Worm (Caenorhabditis elegans) whole organism, L1 larva: Measurements from ENCODE around the gene clec-60.

Experiments
- C04F5.9 ChIP-seq: sonication (generic microtip); optimal IDR thresholded peaks from 2 replicates; lab custom pipeline; 2016; ENCODE audit warnings: missing genetic modification characterization, missing compliant biosample characterization
- C16A3.4 ChIP-seq: fragments of 150-350 bp; optimal IDR thresholded peaks from 2 replicates; lab custom pipeline; 2014; ENCODE audit warnings: missing biosample characterization, missing genetic modification characterization
- F16B12.6 ChIP-seq: fragments of 150-350 bp; optimal IDR thresholded peaks from 2 replicates; lab custom pipeline; 2014; ENCODE audit warnings: missing biosample characterization, missing genetic modification characterization
- Y116A8C.19 ChIP-seq: sonication (generic microtip); optimal IDR thresholded peaks from 2 replicates; lab custom pipeline; 2016; ENCODE audit warnings: missing compliant biosample characterization, missing genetic modification characterization, borderline replicate concordance
- aha-1 ChIP-seq: fragments of 150-350 bp; optimal IDR thresholded peaks from 2 replicates; lab custom pipeline; 2014; ENCODE audit warnings: missing biosample characterization, missing genetic modification characterization
- ceh-8 ChIP-seq: fragments of 200-800 bp; sonication (Bioruptor generic); optimal IDR thresholded peaks from 2 replicates; lab custom pipeline; 2018; ENCODE audit warnings: mild to moderate bottlenecking, missing genetic modification characterization, moderate library complexity, missing compliant biosample characterization
- ceh-88 ChIP-seq: fragments of 200-800 bp; sonication (Bioruptor generic); IDR thresholded peaks from 2 replicates; pipeline ENCODE4 v1.3.6; 2022; ENCODE audit warnings: missing genetic modification characterization, missing compliant biosample characterization
- ces-1 ChIP-seq: fragments of 150-350 bp; optimal IDR thresholded peaks from 2 replicates; lab custom pipeline; 2014; ENCODE audit warnings: missing biosample characterization, missing genetic modification reagents, missing genetic modification characterization
- dpl-1 ChIP-seq, 3 experiments: fragments of 150-350 bp in 2 of 3; sonication (generic microtip) in 1 of 3; optimal IDR thresholded peaks; 2 replicates each; lab custom pipeline; 2014 to 2017; ENCODE audit warnings: missing biosample characterization in 3 of 3, missing genetic modification characterization in 3 of 3, missing genetic modification reagents in 3 of 3
- efl-1 ChIP-seq, 4 experiments: fragments of 150-350 bp; optimal IDR thresholded peaks in 3 of 4; peaks in 1 of 4; 1 replicate in 1 of 4; 2 replicates in 3 of 4; lab custom pipeline; 2014; ENCODE audit warnings: missing biosample characterization in 2 of 4, missing genetic modification characterization in 2 of 4, missing genetic modification reagents in 2 of 4
- egl-13 ChIP-seq: sonication (generic microtip); optimal IDR thresholded peaks from 2 replicates; lab custom pipeline; 2016; ENCODE audit warnings: missing genotype, missing genetic modification reagents, missing genetic modification characterization, missing compliant biosample characterization
- elt-2 ChIP-seq: sonication (generic microtip); optimal IDR thresholded peaks from 2 replicates; lab custom pipeline; 2016; ENCODE audit warnings: missing genetic modification characterization, mild to moderate bottlenecking, inconsistent platforms, missing compliant biosample characterization, missing genetic modification reagents
- fkh-10 ChIP-seq: sonication (generic microtip); optimal IDR thresholded peaks from 2 replicates; lab custom pipeline; 2017; ENCODE audit warnings: missing biosample characterization, missing genetic modification reagents, missing genetic modification characterization
- fkh-4 ChIP-seq: sonication (generic microtip); optimal IDR thresholded peaks from 2 replicates; lab custom pipeline; 2016; ENCODE audit warnings: missing compliant biosample characterization, missing genetic modification characterization, borderline replicate concordance
- fkh-8 ChIP-seq: sonication (generic microtip); optimal IDR thresholded peaks from 2 replicates; lab custom pipeline; 2016; ENCODE audit warnings: mild to moderate bottlenecking, missing genetic modification characterization, missing compliant biosample characterization
- fos-1 ChIP-seq: fragments of 150-350 bp; optimal IDR thresholded peaks from 2 replicates; lab custom pipeline; 2014; ENCODE audit warnings: missing biosample characterization, missing genetic modification characterization
- hlh-4 ChIP-seq: sonication (generic microtip); optimal IDR thresholded peaks from 2 replicates; lab custom pipeline; 2016; ENCODE audit warnings: mild to moderate bottlenecking, missing genetic modification characterization, missing compliant biosample characterization
- irx-1 ChIP-seq: sonication (generic microtip); optimal IDR thresholded peaks from 2 replicates; lab custom pipeline; 2016; ENCODE audit warnings: missing genetic modification characterization, missing compliant biosample characterization
- isw-1 ChIP-seq: fragments of 200-800 bp; sonication (Bioruptor generic); IDR thresholded peaks from 2 replicates; pipeline ENCODE4 v1.3.6; 2022; ENCODE audit warnings: missing genetic modification characterization, missing compliant biosample characterization
- lin-13 ChIP-seq: fragments of 150-350 bp; optimal IDR thresholded peaks from 2 replicates; lab custom pipeline; 2014; ENCODE audit warnings: missing biosample characterization, missing genetic modification reagents, missing genetic modification characterization
- lin-14 ChIP-seq: fragments of 200-800 bp; sonication (Bioruptor generic); optimal IDR thresholded peaks from 2 replicates; lab custom pipeline; 2018; ENCODE audit warnings: mild to moderate bottlenecking, missing genetic modification characterization, moderate library complexity, missing compliant biosample characterization
- lin-35 ChIP-seq, 2 experiments: fragments of 150-350 bp; optimal IDR thresholded peaks; 2 replicates each; lab custom pipeline; 2014; ENCODE audit warnings: missing biosample characterization in 2 of 2, missing genetic modification characterization in 2 of 2, missing genetic modification reagents in 2 of 2
- lin-39 ChIP-seq: fragments of 150-350 bp; optimal IDR thresholded peaks from 2 replicates; lab custom pipeline; 2014; ENCODE audit warnings: missing biosample characterization, missing genetic modification reagents, missing genetic modification characterization
- mdl-1 ChIP-seq, 2 experiments: fragments of 150-350 bp; optimal IDR thresholded peaks; 2 replicates each; lab custom pipeline; 2014 to 2017; ENCODE audit warnings: missing biosample characterization in 2 of 2, missing genetic modification characterization in 2 of 2, inconsistent platforms in 1 of 2
- mep-1 ChIP-seq: fragments of 150-350 bp; optimal IDR thresholded peaks from 2 replicates; lab custom pipeline; 2014; ENCODE audit warnings: missing biosample characterization, missing genetic modification characterization
- nhr-11 ChIP-seq: fragments of 150-350 bp; optimal IDR thresholded peaks from 2 replicates; lab custom pipeline; 2014; ENCODE audit warnings: missing biosample characterization, missing genetic modification characterization
- nhr-12 ChIP-seq: sonication (generic microtip); optimal IDR thresholded peaks from 2 replicates; lab custom pipeline; 2017; ENCODE audit warnings: missing biosample characterization, missing genetic modification characterization
- nhr-19 ChIP-seq: fragments of 200-800 bp; sonication (Bioruptor generic); conservative IDR thresholded peaks from 2 replicates; pipeline ENCODE4 v1.3.6; 2022; ENCODE audit warnings: missing genetic modification characterization, missing compliant biosample characterization
- nhr-20 ChIP-seq: sonication (generic microtip); optimal IDR thresholded peaks from 2 replicates; lab custom pipeline; 2016; ENCODE audit warnings: mild to moderate bottlenecking, missing genetic modification characterization, missing compliant biosample characterization
- nhr-237 ChIP-seq: fragments of 150-350 bp; optimal IDR thresholded peaks from 2 replicates; lab custom pipeline; 2014; ENCODE audit warnings: missing biosample characterization, missing genetic modification characterization
- nhr-28 ChIP-seq: fragments of 150-350 bp; optimal IDR thresholded peaks from 2 replicates; lab custom pipeline; 2014; ENCODE audit warnings: missing biosample characterization, missing genetic modification characterization
- nhr-76 ChIP-seq: sonication (generic microtip); optimal IDR thresholded peaks from 2 replicates; lab custom pipeline; 2017; ENCODE audit warnings: missing biosample characterization, missing genetic modification characterization
- nhr-77 ChIP-seq: fragments of 150-350 bp; optimal IDR thresholded peaks from 2 replicates; lab custom pipeline; 2014; ENCODE audit warnings: missing biosample characterization, missing genetic modification characterization
- nhr-84 ChIP-seq: sonication (generic microtip); optimal IDR thresholded peaks from 2 replicates; lab custom pipeline; 2017; ENCODE audit warnings: missing biosample characterization, missing genetic modification characterization
- nhr-85 ChIP-seq: sonication (generic microtip); peaks from one replicate; lab custom pipeline; 2016; ENCODE audit warnings: missing genetic modification characterization, inconsistent platforms, missing compliant biosample characterization
- nhr-90 ChIP-seq: sonication (generic microtip); optimal IDR thresholded peaks from 2 replicates; lab custom pipeline; 2016; ENCODE audit warnings: mild to moderate bottlenecking, missing genetic modification characterization, missing compliant biosample characterization; ENCODE audit not compliant: poor library complexity
- pax-3 ChIP-seq: fragments of 200-800 bp; sonication (Bioruptor generic); optimal IDR thresholded peaks from 2 replicates; lab custom pipeline; 2018; ENCODE audit warnings: mild to moderate bottlenecking, missing genetic modification characterization, moderate library complexity, missing compliant biosample characterization
- rnt-1 ChIP-seq: sonication (generic microtip); optimal IDR thresholded peaks from 2 replicates; lab custom pipeline; 2016; ENCODE audit warnings: mild to moderate bottlenecking, missing genetic modification characterization, moderate library complexity, missing compliant biosample characterization
- skn-1 ChIP-seq: fragments of 150-350 bp; optimal IDR thresholded peaks from 2 replicates; lab custom pipeline; 2014; ENCODE audit warnings: missing biosample characterization, missing genetic modification characterization
- snu-23 ChIP-seq: sonication (generic microtip); optimal IDR thresholded peaks from 2 replicates; lab custom pipeline; 2016; ENCODE audit warnings: missing genetic modification characterization, missing compliant biosample characterization
- sox-4 ChIP-seq: sonication (generic microtip); optimal IDR thresholded peaks from 2 replicates; lab custom pipeline; 2016; ENCODE audit warnings: missing genetic modification characterization, missing compliant biosample characterization
- sptf-1 ChIP-seq: fragments of 150-350 bp; optimal IDR thresholded peaks from 2 replicates; lab custom pipeline; 2014; ENCODE audit warnings: missing biosample characterization, missing genetic modification characterization
- sup-37 ChIP-seq: fragments of 200-800 bp; sonication (Bioruptor generic); optimal IDR thresholded peaks from 2 replicates; lab custom pipeline; 2018; ENCODE audit warnings: mild to moderate bottlenecking, missing genetic modification characterization, missing compliant biosample characterization
- unc-130 ChIP-seq: fragments of 150-350 bp; optimal IDR thresholded peaks from 2 replicates; lab custom pipeline; 2017; ENCODE audit warnings: missing biosample characterization, missing genetic modification characterization, inconsistent platforms
- unc-62 ChIP-seq: fragments of 150-350 bp; optimal IDR thresholded peaks from 2 replicates; lab custom pipeline; 2014; ENCODE audit warnings: missing biosample characterization, missing genetic modification reagents, missing genetic modification characterization
- unc-86 ChIP-seq: sonication (generic microtip); optimal IDR thresholded peaks from 2 replicates; lab custom pipeline; 2016; ENCODE audit warnings: missing genetic modification characterization, missing compliant biosample characterization
- unc-98 ChIP-seq: fragments of 200-800 bp; sonication (Bioruptor generic); IDR thresholded peaks from 2 replicates; pipeline ENCODE4 v1.3.6; 2022; ENCODE audit warnings: missing genetic modification characterization, missing compliant biosample characterization
- zag-1 ChIP-seq: fragments of 150-350 bp; optimal IDR thresholded peaks from 2 replicates; lab custom pipeline; 2014; ENCODE audit warnings: missing biosample characterization, missing genetic modification characterization
- ztf-11 ChIP-seq, 2 experiments: sonication (generic microtip); optimal IDR thresholded peaks; 2 replicates each; lab custom pipeline; 2016 to 2017; ENCODE audit warnings: missing genetic modification characterization in 2 of 2, missing biosample characterization in 1 of 2, missing compliant biosample characterization in 1 of 2
- ztf-4 ChIP-seq: fragments of 150-350 bp; optimal IDR thresholded peaks from 2 replicates; lab custom pipeline; 2014; ENCODE audit warnings: missing biosample characterization, missing genetic modification characterization

Gene clec-60

DNA sequence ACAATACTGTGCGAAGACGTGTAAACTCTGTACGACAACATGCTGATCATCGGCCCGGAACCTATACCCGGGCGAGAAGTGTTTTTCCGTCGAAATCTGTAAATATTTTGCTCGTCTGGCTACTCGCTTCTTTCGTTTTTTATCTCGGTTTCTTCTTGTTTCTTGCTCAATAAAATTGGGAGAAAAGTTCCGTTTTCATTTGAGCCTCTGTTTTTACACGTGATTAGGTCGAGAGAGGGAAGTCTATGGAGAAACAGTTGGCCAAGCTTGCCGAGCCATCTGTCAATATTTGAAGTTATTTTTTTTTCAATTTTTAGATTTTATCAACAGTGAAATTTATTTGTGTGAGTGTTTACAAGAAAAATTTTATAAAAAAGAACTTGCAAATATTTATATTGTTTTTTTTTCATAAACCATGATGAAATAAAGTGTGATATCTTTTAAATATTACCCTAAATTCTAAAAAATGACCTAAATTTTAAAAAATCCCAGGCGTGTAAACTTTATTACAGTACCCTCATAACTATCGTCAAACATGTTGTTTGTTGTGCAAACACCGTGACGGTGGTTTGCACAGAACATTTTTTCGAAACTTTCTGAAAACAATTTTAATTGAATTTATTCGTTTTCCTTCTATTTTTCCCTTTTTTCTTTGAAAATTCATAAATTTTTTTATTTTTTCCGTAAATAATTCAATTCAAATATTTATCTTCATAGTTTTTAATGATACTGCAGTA lies 36.5 kb downstream of the clec-60 start (continued):
- TF ChIP-seq nhr-85 (tag; lab: Kevin White, UChicago), result no peak
- TF ChIP-seq fkh-4, result no peak
- no peak for TF ChIP-seq lin-13
- TF ChIP-seq nhr-12 (tag; lab: Kevin White, UChicago), result no peak
- no peak for TF ChIP-seq isw-1 (GFP tag; lab: Robert Waterston, UW)
- peak; percentile 40 for TF ChIP-seq nhr-19 (GFP tag; lab: Robert Waterston, UW)
- no peak for TF ChIP-seq nhr-90
- no peak for TF ChIP-seq ceh-8 (GFP tag; lab: Kevin White, UChicago)
- TF ChIP-seq pax-3 (tag; lab: Kevin White, UChicago), result no peak
- TF ChIP-seq sptf-1 (tag; lab: Kevin White, UChicago), result no peak
- TF ChIP-seq lin-35 (GFP tag; optimal IDR thresholded peaks at IDR 0.05; lab: Kevin White, UChicago), result no peak
- no peak for TF ChIP-seq ztf-4
- peak; percentile 65 for TF ChIP-seq rnt-1 (tag; lab: Kevin White, UChicago)
- no peak for TF ChIP-seq nhr-77 (tag; lab: Kevin White, UChicago)
- no peak for TF ChIP-seq ztf-11 (tag; optimal IDR thresholded peaks at IDR 0.05; lab: Kevin White, UChicago)
- TF ChIP-seq F16B12.6, result peak; percentile 76
- TF ChIP-seq nhr-76 (tag; lab: Kevin White, UChicago), result no peak
- no peak for TF ChIP-seq sup-37
- TF ChIP-seq unc-98 (GFP tag; lab: Robert Waterston, UW), result no peak
- TF ChIP-seq aha-1 (tag; lab: Kevin White, UChicago), result no peak
- no peak for TF ChIP-seq zag-1 (tag; lab: Kevin White, UChicago)
- TF ChIP-seq dpl-1 (GFP tag; optimal IDR thresholded peaks at IDR 0.05; lab: Kevin White, UChicago), result no peak
- no peak for TF ChIP-seq nhr-20
- TF ChIP-seq fkh-10 (GFP tag; lab: Kevin White, UChicago), result no peak
- TF ChIP-seq nhr-237, result no peak
- TF ChIP-seq lin-14, result peak; percentile 64
- TF ChIP-seq nhr-84 (tag; lab: Kevin White, UChicago), result no peak
- no peak for TF ChIP-seq Y116A8C.19 (tag; lab: Kevin White, UChicago)
- TF ChIP-seq C04F5.9 (tag; lab: Kevin White, UChicago), result no peak
- TF ChIP-seq lin-39 (tag; lab: Kevin White, UChicago), result no peak
- no peak for TF ChIP-seq ceh-88 (GFP tag; lab: Robert Waterston, UW)
- TF ChIP-seq fkh-8 (tag; lab: Kevin White, UChicago), result no peak
- TF ChIP-seq C16A3.4, result peak; percentile 1
- peak; percentile 5 for TF ChIP-seq skn-1
- peak in 1 of 2 experiments; percentile 2 for TF ChIP-seq mdl-1 (tag; optimal IDR thresholded peaks at IDR 0.05; lab: Kevin White, UChicago)
- TF ChIP-seq efl-1 (optimal IDR thresholded peaks at IDR 0.05; lab: Kevin White, UChicago), result peak in 1 of 2 experiments; percentile 12
- no peak for TF ChIP-seq efl-1 (GFP tag; optimal IDR thresholded peaks at IDR 0.05 in 1 of 2; lab: Kevin White, UChicago)
- TF ChIP-seq unc-130 (tag; lab: Kevin White, UChicago), result no peak
- TF ChIP-seq unc-86 (tag; lab: Kevin White, UChicago), result no peak

DNA sequence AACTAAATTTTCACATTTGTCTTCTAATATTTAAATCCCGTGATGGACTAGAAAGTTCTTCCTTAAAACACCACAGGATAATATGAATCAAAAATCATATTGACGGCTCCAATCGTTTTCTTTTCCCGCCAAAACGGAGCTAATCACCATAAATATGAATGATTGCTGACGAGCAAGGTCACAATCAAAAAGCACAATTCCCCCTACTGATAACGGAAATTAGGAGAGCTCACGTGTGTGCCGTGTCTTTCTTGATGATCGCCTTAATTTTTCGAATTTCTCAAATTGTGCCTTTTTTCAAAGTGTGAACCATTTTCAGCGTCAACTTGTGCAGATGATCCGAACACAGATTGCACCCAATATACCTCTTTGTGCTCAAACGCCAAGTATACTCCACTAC lies 37.8 kb downstream of the clec-60 start:
- TF ChIP-seq pax-3 (tag; lab: Kevin White, UChicago), result no peak
- TF ChIP-seq nhr-11 (tag; lab: Kevin White, UChicago), result no peak
- TF ChIP-seq mep-1, result no peak
- TF ChIP-seq hlh-4 (tag; lab: Kevin White, UChicago), result no peak
- no peak for TF ChIP-seq nhr-76 (tag; lab: Kevin White, UChicago)
- TF ChIP-seq ces-1 (GFP tag; lab: Kevin White, UChicago), result no peak
- TF ChIP-seq egl-13 (tag; lab: Kevin White, UChicago), result no peak
- peak; percentile 59 for TF ChIP-seq elt-2
- TF ChIP-seq lin-13, result no peak
- no peak for TF ChIP-seq fkh-4
- no peak for TF ChIP-seq snu-23 (GFP tag; lab: Kevin White, UChicago)
- no peak for TF ChIP-seq nhr-28
- no peak for TF ChIP-seq ceh-88 (GFP tag; lab: Robert Waterston, UW)
- no peak for TF ChIP-seq sox-4 (tag; lab: Kevin White, UChicago)
- no peak for TF ChIP-seq unc-62 (GFP tag; lab: Kevin White, UChicago)
- TF ChIP-seq fos-1, result no peak
- peak in 1 of 2 experiments; percentile 32 for TF ChIP-seq lin-35 (GFP tag; optimal IDR thresholded peaks at IDR 0.05; lab: Kevin White, UChicago)
- TF ChIP-seq irx-1 (tag; lab: Kevin White, UChicago), result no peak
